Fruit fly (Drosophila melanogaster) whole organism: ENCODE results near the gene Trxr1.

ENCODE experiments used
- EcR ChIP-seq, 2 experiments: fragments of >200 bp; optimal IDR thresholded peaks; 2 replicates each; lab custom pipeline; 2017; ENCODE audit warnings: missing biosample characterization in 2 of 2, missing genetic modification characterization in 2 of 2, missing genetic modification reagents in 2 of 2
- pan ChIP-seq: fragments of >200 bp; optimal IDR thresholded peaks from 2 replicates; lab custom pipeline; 2017
- usp ChIP-seq: fragments of >200 bp; optimal IDR thresholded peaks from 2 replicates; lab custom pipeline; 2017; ENCODE audit warnings: missing biosample characterization, missing genetic modification characterization, mixed read lengths

dm6 chrX:8194559-8194958 lies 47.8 kb upstream of the Trxr1 start:
- TF ChIP-seq pan = no peak
- no peak for TF ChIP-seq EcR (GFP tag; optimal IDR thresholded peaks at IDR 0.05; lab: Kevin White, UChicago)
- no peak for TF ChIP-seq usp (GFP tag; lab: Kevin White, UChicago)
